Worm (Caenorhabditis elegans) whole organism, early embryonic: ENCODE data around the gene rpl-43.

Source experiments
- B0310.2 ChIP-seq: sonication (generic microtip); optimal IDR thresholded peaks from 2 replicates; lab custom pipeline; 2016; ENCODE audit warnings: mild to moderate bottlenecking, missing genetic modification characterization, missing compliant biosample characterization
- F13C5.2 ChIP-seq: sonication (generic microtip); optimal IDR thresholded peaks from 2 replicates; lab custom pipeline; 2017; ENCODE audit warnings: mild to moderate bottlenecking, missing genetic modification characterization, inconsistent platforms, missing compliant biosample characterization
- aly-1 ChIP-seq: sonication (generic microtip); optimal IDR thresholded peaks from 2 replicates; lab custom pipeline; 2016; ENCODE audit warnings: missing genetic modification characterization, missing compliant biosample characterization
- ama-1 ChIP-seq: fragments of 150-350 bp; optimal IDR thresholded peaks from 2 replicates; lab custom pipeline; 2014
- ets-7 ChIP-seq: sonication (generic microtip); optimal IDR thresholded peaks from 2 replicates; lab custom pipeline; 2016; ENCODE audit warnings: missing genotype, missing genetic modification characterization, missing compliant biosample characterization
- hmbx-1 ChIP-seq: sonication (generic microtip); optimal IDR thresholded peaks from 2 replicates; lab custom pipeline; 2016; ENCODE audit warnings: mild to moderate bottlenecking, missing genetic modification characterization, missing compliant biosample characterization
- hnd-1 ChIP-seq: sonication (generic microtip); optimal IDR thresholded peaks from 2 replicates; lab custom pipeline; 2016; ENCODE audit warnings: missing genetic modification characterization, missing compliant biosample characterization
- pes-1 ChIP-seq: fragments of 200-800 bp; sonication (Bioruptor generic); IDR thresholded peaks from 2 replicates; pipeline ENCODE4 v1.3.6; 2022; ENCODE audit warnings: missing genetic modification reagents, missing genetic modification characterization, missing compliant biosample characterization
- tbx-11 ChIP-seq: fragments of 200-800 bp; sonication (Bioruptor generic); IDR thresholded peaks from 2 replicates; pipeline ENCODE4 v1.3.6; 2022; ENCODE audit warnings: missing genetic modification characterization, missing compliant biosample characterization
- tbx-37 ChIP-seq: fragments of 200-800 bp; sonication (Bioruptor generic); conservative IDR thresholded peaks from 2 replicates; pipeline ENCODE4 v1.3.6; 2022; ENCODE audit warnings: missing genetic modification reagents, missing genetic modification characterization, missing compliant biosample characterization

- TF ChIP-seq ets-7 (tag; lab: Kevin White, UChicago) (no peak), ama-1 (no peak), hmbx-1 (tag; lab: Kevin White, UChicago) (no peak), B0310.2 (tag; lab: Kevin White, UChicago) (no peak), pes-1 (GFP tag; lab: Robert Waterston, UW) (no peak), tbx-37 (GFP tag; lab: Robert Waterston, UW) (no peak), aly-1 (no peak), hnd-1 (tag; lab: Kevin White, UChicago) (no peak), tbx-11 (GFP tag; lab: Robert Waterston, UW) (no peak), F13C5.2 (tag; lab: Kevin White, UChicago) (no peak)
These were observed 48.9 kb upstream of the rpl-43 start for ce11 chrII:14106164-14106563.
